Fruit fly (Drosophila melanogaster): ENCODE measurements around the gene CG12093.

CG12093 gene

DNA sequence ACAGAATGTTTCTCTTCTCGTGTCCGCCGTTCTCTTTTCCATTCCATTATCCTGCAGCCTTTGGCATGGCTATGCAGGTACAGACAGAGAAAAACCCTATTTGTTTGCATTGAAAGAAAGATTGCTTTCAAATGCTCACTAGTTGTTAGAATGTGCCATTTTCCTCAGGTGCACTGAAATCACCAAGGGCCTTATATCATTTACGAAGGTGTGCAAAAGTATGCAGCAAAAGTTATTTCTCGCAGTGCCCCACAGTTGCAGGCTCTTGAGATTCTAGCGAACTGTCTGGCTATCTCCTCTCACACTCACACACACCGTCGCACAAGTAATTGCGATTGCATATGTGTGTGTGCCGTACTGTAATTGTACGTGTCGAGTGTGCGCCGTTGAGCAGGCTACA, 26.5 kb upstream of the CG12093 start:
- TF ChIP-seq CG17806 (tag; optimal IDR thresholded peaks at IDR 0.05) (peak; percentile 58), CG10348 (GFP tag; IDR thresholded peaks at IDR 0.05) (no peak), Ets98B (GFP tag; IDR thresholded peaks at IDR 0.05) (peak; percentile 73), CG32121 (GFP tag; IDR thresholded peaks at IDR 0.05) (no peak), CG14655 (GFP tag; optimal IDR thresholded peaks at IDR 0.05) (peak; percentile 49), gl (tag; optimal IDR thresholded peaks at IDR 0.05) (no peak), rn (GFP tag; IDR thresholded peaks at IDR 0.05) (0 out of 2 replicates have a peak, but pooled peaks have one; percentile 28), D1 (tag; optimal IDR thresholded peaks at IDR 0.05) (no peak), CG34367 (tag; optimal IDR thresholded peaks at IDR 0.05) (peak; percentile 61), Pif1A (GFP tag; optimal IDR thresholded peaks at IDR 0.05) (peak; percentile 53), CG15710 (tag; optimal IDR thresholded peaks at IDR 0.05) (peak; percentile 61), Pif1B (GFP tag; optimal IDR thresholded peaks at IDR 0.05) (peak; percentile 52), CG13204 (GFP tag; optimal IDR thresholded peaks at IDR 0.05) (no peak), Snoo (tag; optimal IDR thresholded peaks at IDR 0.05) (peak; percentile 19), fd96Ca (GFP tag; IDR thresholded peaks at IDR 0.05) (peak; percentile 84), CG9948 (tag; optimal IDR thresholded peaks at IDR 0.05) (peak; percentile 24), CG8301 (tag; optimal IDR thresholded peaks at IDR 0.05) (peak; percentile 39), EcR (GFP tag; optimal IDR thresholded peaks at IDR 0.05) (no peak), CG12605 (GFP tag; IDR thresholded peaks at IDR 0.05) (0 out of 2 replicates have a peak, but pooled peaks have one; percentile 46), CG4496 (GFP tag; IDR thresholded peaks at IDR 0.05) (peak; percentile 80; the same call in 2 of the 3 replicates), CG8159 (tag; optimal IDR thresholded peaks at IDR 0.05) (peak; percentile 66)

DNA sequence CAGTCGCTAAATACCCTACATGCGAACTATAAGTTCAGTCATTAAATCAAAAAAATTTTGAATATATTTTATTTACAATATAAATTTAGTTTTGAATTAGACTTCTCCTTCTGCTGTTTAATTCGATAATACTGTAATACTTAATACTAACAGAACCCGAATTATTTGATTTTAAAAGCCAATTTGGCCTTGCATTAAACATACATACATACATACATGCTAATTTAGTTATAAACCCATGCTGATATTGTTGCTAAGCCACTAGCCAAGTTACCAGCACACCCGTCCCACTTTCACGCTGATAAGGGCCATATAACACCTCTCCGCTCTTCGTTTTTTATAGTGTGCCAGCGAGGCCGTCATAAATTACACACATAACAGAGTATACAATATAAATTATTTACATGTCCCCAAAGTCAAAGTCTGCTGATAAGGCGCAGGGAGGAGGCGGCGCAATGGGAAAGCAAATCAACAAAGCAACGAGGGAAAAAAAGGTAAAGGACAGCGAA, 25.4 kb upstream of the CG12093 start:
- no peak for TF ChIP-seq EcR (GFP tag; optimal IDR thresholded peaks at IDR 0.05)
- TF ChIP-seq Snoo (tag; optimal IDR thresholded peaks at IDR 0.05), result peak; percentile 59
- peak; percentile 72; the same call in 1 of the 2 replicates for TF ChIP-seq CG12605 (GFP tag; IDR thresholded peaks at IDR 0.05)
- TF ChIP-seq Ets98B (GFP tag; IDR thresholded peaks at IDR 0.05), result peak; percentile 73
- TF ChIP-seq D1 (tag; optimal IDR thresholded peaks at IDR 0.05), result no peak
- peak; percentile 83 for TF ChIP-seq CG4496 (GFP tag; IDR thresholded peaks at IDR 0.05)
- TF ChIP-seq CG13204 (GFP tag; optimal IDR thresholded peaks at IDR 0.05), result peak; percentile 59
- peak; percentile 18 for TF ChIP-seq CG9948 (tag; optimal IDR thresholded peaks at IDR 0.05)
- TF ChIP-seq CG15710 (tag; optimal IDR thresholded peaks at IDR 0.05), result peak; percentile 33
- peak; percentile 7 for TF ChIP-seq CG17806 (tag; optimal IDR thresholded peaks at IDR 0.05)
- TF ChIP-seq CG14655 (GFP tag; optimal IDR thresholded peaks at IDR 0.05), result peak; percentile 63
- TF ChIP-seq CG34367 (tag; optimal IDR thresholded peaks at IDR 0.05), result peak; percentile 22
- peak; percentile 79; the same call in 2 of the 3 replicates for TF ChIP-seq fd96Ca (GFP tag; IDR thresholded peaks at IDR 0.05)
- peak; percentile 20 for TF ChIP-seq CG8301 (tag; optimal IDR thresholded peaks at IDR 0.05)
- peak; percentile 78 for TF ChIP-seq gl (tag; optimal IDR thresholded peaks at IDR 0.05)
- TF ChIP-seq CG8159 (tag; optimal IDR thresholded peaks at IDR 0.05), result peak; percentile 72
- TF ChIP-seq Pif1A (GFP tag; optimal IDR thresholded peaks at IDR 0.05), result peak; percentile 45
- TF ChIP-seq Pif1B (GFP tag; optimal IDR thresholded peaks at IDR 0.05), result peak; percentile 28
- no peak for TF ChIP-seq rn (GFP tag; IDR thresholded peaks at IDR 0.05)
- peak; percentile 50 for TF ChIP-seq CG32121 (GFP tag; IDR thresholded peaks at IDR 0.05)
- TF ChIP-seq CG10348 (GFP tag; IDR thresholded peaks at IDR 0.05), result no peak

DNA sequence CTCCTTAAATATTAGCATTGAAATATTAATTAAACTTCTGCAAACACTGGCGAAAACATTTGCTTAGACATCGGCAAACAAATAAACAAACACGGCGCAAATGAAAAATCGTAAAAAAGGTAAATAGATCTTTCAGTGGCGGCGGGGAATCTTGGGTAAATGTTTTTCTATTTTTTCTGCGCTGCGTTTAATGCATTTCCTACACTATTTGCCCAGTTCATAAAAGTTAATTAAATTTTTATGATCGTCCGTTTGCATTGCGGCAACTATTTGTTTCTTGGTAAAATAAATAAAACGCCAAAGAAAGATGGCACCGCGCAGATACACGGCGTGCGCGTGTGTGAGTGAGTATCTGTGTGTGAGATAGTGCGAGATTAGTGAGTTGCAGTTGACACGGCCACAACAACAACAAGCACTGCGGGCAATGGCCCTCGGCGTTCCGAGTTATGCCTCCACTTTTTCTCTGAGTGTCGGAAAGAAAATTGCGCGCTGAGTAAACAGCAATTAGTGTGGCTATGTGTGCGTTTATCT, 24.7 kb upstream of the CG12093 start:
- TF ChIP-seq CG14655 (GFP tag; optimal IDR thresholded peaks at IDR 0.05) (peak; percentile 2), CG12605 (GFP tag; IDR thresholded peaks at IDR 0.05) (peak; percentile 45; the same call in 1 of the 2 replicates), Ets98B (GFP tag; IDR thresholded peaks at IDR 0.05) (peak; percentile 62), CG32121 (GFP tag; IDR thresholded peaks at IDR 0.05) (peak; percentile 40), CG17806 (tag; optimal IDR thresholded peaks at IDR 0.05) (no peak), fd96Ca (GFP tag; IDR thresholded peaks at IDR 0.05) (peak; percentile 69), CG13204 (GFP tag; optimal IDR thresholded peaks at IDR 0.05) (peak; percentile 13), CG8159 (tag; optimal IDR thresholded peaks at IDR 0.05) (no peak), EcR (GFP tag; optimal IDR thresholded peaks at IDR 0.05) (peak; percentile 88), CG4496 (GFP tag; IDR thresholded peaks at IDR 0.05) (peak; percentile 70)

DNA sequence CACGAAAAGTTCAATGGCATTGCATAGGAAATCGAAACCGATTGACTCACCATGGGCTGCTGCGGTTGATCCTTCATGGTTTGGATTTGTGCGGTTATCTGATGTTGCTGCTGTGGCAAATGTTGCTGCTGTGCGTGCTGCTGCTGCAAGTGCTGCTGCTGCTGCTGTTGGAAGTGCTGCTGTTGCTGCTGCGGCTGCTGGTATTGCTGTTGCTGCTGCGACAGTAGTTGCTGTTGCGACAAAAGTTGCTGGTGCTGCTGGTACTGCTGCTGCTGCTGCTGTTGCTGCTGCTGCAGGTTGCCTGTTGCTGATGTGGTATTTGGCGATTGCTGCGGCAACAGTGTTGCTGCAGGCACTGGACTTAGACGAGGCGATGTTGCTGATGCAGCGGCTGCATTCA, 22.4 kb upstream of the CG12093 start:
- 0 out of 3 replicates have a peak, but pooled peaks have one; percentile 37 for TF ChIP-seq CG4496 (GFP tag; IDR thresholded peaks at IDR 0.05)
- 0 out of 2 replicates have a peak, but pooled peaks have one; percentile 10 for TF ChIP-seq Ets98B (GFP tag; IDR thresholded peaks at IDR 0.05)
- TF ChIP-seq CG8159 (tag; optimal IDR thresholded peaks at IDR 0.05), result no peak
- TF ChIP-seq CG12605 (GFP tag; IDR thresholded peaks at IDR 0.05), result 0 out of 2 replicates have a peak, but pooled peaks have one; percentile 18

DNA sequence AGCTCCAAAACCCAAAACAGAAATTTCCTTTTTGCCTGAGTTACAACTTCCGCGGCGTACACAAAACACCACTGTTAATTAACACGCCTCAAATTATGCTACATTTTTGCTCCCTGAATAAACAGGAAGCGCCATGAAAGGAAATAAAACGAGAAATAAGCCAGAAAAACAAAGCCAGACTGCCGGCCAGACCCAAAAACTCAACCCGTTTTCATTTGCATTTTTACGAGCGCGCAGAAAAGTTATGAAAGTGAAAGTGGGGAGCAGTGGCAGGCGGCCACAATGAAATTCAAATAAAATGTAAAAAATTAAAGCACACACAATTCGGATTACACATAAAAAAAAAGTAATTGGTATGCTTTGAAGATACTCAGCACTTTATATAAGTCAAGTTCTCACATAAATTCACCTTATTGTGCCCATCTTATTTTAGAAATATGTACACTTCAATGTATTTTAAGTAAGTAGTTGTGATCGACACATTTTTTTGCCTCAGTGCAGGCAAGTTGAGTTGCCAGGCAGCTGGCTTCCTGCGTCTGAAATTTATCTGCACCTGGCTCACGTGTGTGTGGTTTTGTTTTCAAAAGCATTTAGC, 21.7 kb upstream of the CG12093 start:
- TF ChIP-seq CG15710 (tag; optimal IDR thresholded peaks at IDR 0.05) (peak; percentile 22), CG12605 (GFP tag; IDR thresholded peaks at IDR 0.05) (peak; percentile 53; the same call in 1 of the 2 replicates), CG9948 (tag; optimal IDR thresholded peaks at IDR 0.05) (no peak), CG8301 (tag; optimal IDR thresholded peaks at IDR 0.05) (no peak), CG34367 (tag; optimal IDR thresholded peaks at IDR 0.05) (no peak), CG14655 (GFP tag; optimal IDR thresholded peaks at IDR 0.05) (no peak), fd96Ca (GFP tag; IDR thresholded peaks at IDR 0.05) (peak; percentile 59; the same call in 1 of the 3 replicates), Ets98B (GFP tag; IDR thresholded peaks at IDR 0.05) (peak; percentile 82), CG8159 (tag; optimal IDR thresholded peaks at IDR 0.05) (no peak), Pif1A (GFP tag; optimal IDR thresholded peaks at IDR 0.05) (no peak), CG13204 (GFP tag; optimal IDR thresholded peaks at IDR 0.05) (no peak), gl (tag; optimal IDR thresholded peaks at IDR 0.05) (no peak), CG10348 (GFP tag; IDR thresholded peaks at IDR 0.05) (0 out of 2 replicates have a peak, but pooled peaks have one; percentile 25), D1 (tag; optimal IDR thresholded peaks at IDR 0.05) (no peak), CG4496 (GFP tag; IDR thresholded peaks at IDR 0.05) (peak; percentile 91), rn (GFP tag; IDR thresholded peaks at IDR 0.05) (peak; percentile 68), Pif1B (GFP tag; optimal IDR thresholded peaks at IDR 0.05) (no peak), Snoo (tag; optimal IDR thresholded peaks at IDR 0.05) (no peak), CG17806 (tag; optimal IDR thresholded peaks at IDR 0.05) (no peak), CG32121 (GFP tag; IDR thresholded peaks at IDR 0.05) (peak; percentile 82; the same call in 1 of the 2 replicates), EcR (GFP tag; optimal IDR thresholded peaks at IDR 0.05) (no peak)
